Worm (Caenorhabditis elegans) whole organism, L1 larva: ENCODE measurements around the gene srw-103.
A peak's percentile ranks its signal among the peaks of the same experiment; 100 is the strongest.

Source experiments
- C04F5.9 ChIP-seq: sonication (generic microtip); optimal IDR thresholded peaks from 2 replicates; lab custom pipeline; 2016; ENCODE audit warnings: missing genetic modification characterization, missing compliant biosample characterization
- C34B4.2 ChIP-seq: sonication (generic microtip); optimal IDR thresholded peaks from 2 replicates; lab custom pipeline; 2017; ENCODE audit warnings: mild to moderate bottlenecking, missing genetic modification characterization, missing compliant biosample characterization
- F16B12.6 ChIP-seq: fragments of 150-350 bp; optimal IDR thresholded peaks from 2 replicates; lab custom pipeline; 2014; ENCODE audit warnings: missing biosample characterization, missing genetic modification characterization
- blmp-1 ChIP-seq: fragments of 150-350 bp; optimal IDR thresholded peaks from 2 replicates; lab custom pipeline; 2014; ENCODE audit warnings: missing biosample characterization, missing genetic modification characterization
- ceh-63 ChIP-seq: fragments of 200-800 bp; sonication (Bioruptor generic); optimal IDR thresholded peaks from 2 replicates; lab custom pipeline; 2018; ENCODE audit warnings: mild to moderate bottlenecking, missing genetic modification characterization, missing compliant biosample characterization
- ceh-82 ChIP-seq, 3 experiments: fragments of 150-350 bp in 1 of 3; sonication (generic microtip) in 2 of 3; optimal IDR thresholded peaks; 2 replicates each; lab custom pipeline; 2014 to 2017; ENCODE audit warnings: missing biosample characterization in 3 of 3, missing genetic modification characterization in 3 of 3
- ceh-88 ChIP-seq: fragments of 200-800 bp; sonication (Bioruptor generic); IDR thresholded peaks from 2 replicates; pipeline ENCODE4 v1.3.6; 2022; ENCODE audit warnings: missing genetic modification characterization, missing compliant biosample characterization
- ceh-90 ChIP-seq: sonication (generic microtip); optimal IDR thresholded peaks from 2 replicates; lab custom pipeline; 2016; ENCODE audit warnings: missing genetic modification characterization, missing compliant biosample characterization
- ces-1 ChIP-seq: fragments of 150-350 bp; optimal IDR thresholded peaks from 2 replicates; lab custom pipeline; 2014; ENCODE audit warnings: missing biosample characterization, missing genetic modification reagents, missing genetic modification characterization
- dpl-1 ChIP-seq, 3 experiments: fragments of 150-350 bp in 2 of 3; sonication (generic microtip) in 1 of 3; optimal IDR thresholded peaks; 2 replicates each; lab custom pipeline; 2014 to 2017; ENCODE audit warnings: missing biosample characterization in 3 of 3, missing genetic modification characterization in 3 of 3, missing genetic modification reagents in 3 of 3
- dsc-1 ChIP-seq: sonication (generic microtip); optimal IDR thresholded peaks from 2 replicates; lab custom pipeline; 2016; ENCODE audit warnings: mild to moderate bottlenecking, missing genetic modification characterization, missing compliant biosample characterization
- efl-3 ChIP-seq: fragments of 200-800 bp; sonication (Bioruptor generic); optimal IDR thresholded peaks from 2 replicates; lab custom pipeline; 2018; ENCODE audit warnings: mild to moderate bottlenecking, missing genetic modification characterization, missing compliant biosample characterization
- egl-13 ChIP-seq: sonication (generic microtip); optimal IDR thresholded peaks from 2 replicates; lab custom pipeline; 2016; ENCODE audit warnings: missing genotype, missing genetic modification reagents, missing genetic modification characterization, missing compliant biosample characterization
- elt-3 ChIP-seq, 6 experiments: fragments of 150-350 bp in 1 of 6; sonication (generic microtip); optimal IDR thresholded peaks; 2 replicates each; lab custom pipeline; 2017 to 2018; ENCODE audit warnings: missing biosample characterization in 6 of 6, missing genetic modification characterization in 6 of 6, inconsistent platforms in 1 of 6
- ets-5 ChIP-seq: fragments of 200-800 bp; sonication (Bioruptor generic); IDR thresholded peaks from 2 replicates; pipeline ENCODE4 v1.3.6; 2022; ENCODE audit warnings: missing genetic modification characterization, missing compliant biosample characterization
- fkh-10 ChIP-seq: sonication (generic microtip); optimal IDR thresholded peaks from 2 replicates; lab custom pipeline; 2017; ENCODE audit warnings: missing biosample characterization, missing genetic modification reagents, missing genetic modification characterization
- fkh-8 ChIP-seq: sonication (generic microtip); optimal IDR thresholded peaks from 2 replicates; lab custom pipeline; 2016; ENCODE audit warnings: mild to moderate bottlenecking, missing genetic modification characterization, missing compliant biosample characterization
- isw-1 ChIP-seq: fragments of 200-800 bp; sonication (Bioruptor generic); IDR thresholded peaks from 2 replicates; pipeline ENCODE4 v1.3.6; 2022; ENCODE audit warnings: missing genetic modification characterization, missing compliant biosample characterization
- jun-1 ChIP-seq: fragments of 150-350 bp; optimal IDR thresholded peaks from 2 replicates; lab custom pipeline; 2014; ENCODE audit warnings: missing biosample characterization, missing genetic modification reagents, missing genetic modification characterization
- lin-14 ChIP-seq: fragments of 200-800 bp; sonication (Bioruptor generic); optimal IDR thresholded peaks from 2 replicates; lab custom pipeline; 2018; ENCODE audit warnings: mild to moderate bottlenecking, missing genetic modification characterization, moderate library complexity, missing compliant biosample characterization
- lin-39 ChIP-seq: fragments of 150-350 bp; optimal IDR thresholded peaks from 2 replicates; lab custom pipeline; 2014; ENCODE audit warnings: missing biosample characterization, missing genetic modification reagents, missing genetic modification characterization
- lsy-2 ChIP-seq, 2 experiments: fragments of 150-350 bp; optimal IDR thresholded peaks; 2 replicates each; lab custom pipeline; 2014; ENCODE audit warnings: missing biosample characterization in 2 of 2, missing genetic modification characterization in 2 of 2
- mdl-1 ChIP-seq, 2 experiments: fragments of 150-350 bp; optimal IDR thresholded peaks; 2 replicates each; lab custom pipeline; 2014 to 2017; ENCODE audit warnings: missing biosample characterization in 2 of 2, missing genetic modification characterization in 2 of 2, inconsistent platforms in 1 of 2
- nhr-20 ChIP-seq: sonication (generic microtip); optimal IDR thresholded peaks from 2 replicates; lab custom pipeline; 2016; ENCODE audit warnings: mild to moderate bottlenecking, missing genetic modification characterization, missing compliant biosample characterization
- nhr-237 ChIP-seq: fragments of 150-350 bp; optimal IDR thresholded peaks from 2 replicates; lab custom pipeline; 2014; ENCODE audit warnings: missing biosample characterization, missing genetic modification characterization
- nhr-71 ChIP-seq: sonication (generic microtip); optimal IDR thresholded peaks from 2 replicates; lab custom pipeline; 2016; ENCODE audit warnings: mild to moderate bottlenecking, missing genetic modification characterization, moderate library complexity, missing compliant biosample characterization
- nhr-77 ChIP-seq: fragments of 150-350 bp; optimal IDR thresholded peaks from 2 replicates; lab custom pipeline; 2014; ENCODE audit warnings: missing biosample characterization, missing genetic modification characterization
- nhr-84 ChIP-seq: sonication (generic microtip); optimal IDR thresholded peaks from 2 replicates; lab custom pipeline; 2017; ENCODE audit warnings: missing biosample characterization, missing genetic modification characterization
- nhr-85 ChIP-seq: sonication (generic microtip); peaks from one replicate; lab custom pipeline; 2016; ENCODE audit warnings: missing genetic modification characterization, inconsistent platforms, missing compliant biosample characterization
- pag-3 ChIP-seq: sonication (generic microtip); optimal IDR thresholded peaks from 2 replicates; lab custom pipeline; 2017; ENCODE audit warnings: missing genetic modification characterization, mild to moderate bottlenecking, missing compliant biosample characterization, antibody characterized with exemption, borderline replicate concordance; ENCODE audit not compliant: insufficient read depth
- pqm-1 ChIP-seq: sonication (generic microtip); optimal IDR thresholded peaks from 3 replicates; lab custom pipeline; 2017; ENCODE audit warnings: missing biosample characterization, missing genetic modification characterization
- snpc-4 ChIP-seq: fragments of 150-350 bp; optimal IDR thresholded peaks from 2 replicates; lab custom pipeline; 2014; ENCODE audit warnings: missing biosample characterization, missing genetic modification characterization
- snu-23 ChIP-seq: sonication (generic microtip); optimal IDR thresholded peaks from 2 replicates; lab custom pipeline; 2016; ENCODE audit warnings: missing genetic modification characterization, missing compliant biosample characterization
- sptf-1 ChIP-seq: fragments of 150-350 bp; optimal IDR thresholded peaks from 2 replicates; lab custom pipeline; 2014; ENCODE audit warnings: missing biosample characterization, missing genetic modification characterization
- swsn-7 ChIP-seq: sonication (generic microtip); optimal IDR thresholded peaks from 2 replicates; lab custom pipeline; 2016; ENCODE audit warnings: missing genetic modification characterization, missing compliant biosample characterization
- tlp-1 ChIP-seq: fragments of 150-350 bp; optimal IDR thresholded peaks from 2 replicates; lab custom pipeline; 2014; ENCODE audit warnings: missing biosample characterization, missing genetic modification characterization
- unc-130 ChIP-seq: fragments of 150-350 bp; optimal IDR thresholded peaks from 2 replicates; lab custom pipeline; 2017; ENCODE audit warnings: missing biosample characterization, missing genetic modification characterization, inconsistent platforms
- unc-86 ChIP-seq: sonication (generic microtip); optimal IDR thresholded peaks from 2 replicates; lab custom pipeline; 2016; ENCODE audit warnings: missing genetic modification characterization, missing compliant biosample characterization
- zip-4 ChIP-seq: fragments of 200-800 bp; sonication (Bioruptor generic); optimal IDR thresholded peaks from 2 replicates; lab custom pipeline; 2018; ENCODE audit warnings: mild to moderate bottlenecking, missing genetic modification characterization, moderate library complexity, missing compliant biosample characterization
- ztf-4 ChIP-seq: fragments of 150-350 bp; optimal IDR thresholded peaks from 2 replicates; lab custom pipeline; 2014; ENCODE audit warnings: missing biosample characterization, missing genetic modification characterization

srw-103 gene

DNA sequence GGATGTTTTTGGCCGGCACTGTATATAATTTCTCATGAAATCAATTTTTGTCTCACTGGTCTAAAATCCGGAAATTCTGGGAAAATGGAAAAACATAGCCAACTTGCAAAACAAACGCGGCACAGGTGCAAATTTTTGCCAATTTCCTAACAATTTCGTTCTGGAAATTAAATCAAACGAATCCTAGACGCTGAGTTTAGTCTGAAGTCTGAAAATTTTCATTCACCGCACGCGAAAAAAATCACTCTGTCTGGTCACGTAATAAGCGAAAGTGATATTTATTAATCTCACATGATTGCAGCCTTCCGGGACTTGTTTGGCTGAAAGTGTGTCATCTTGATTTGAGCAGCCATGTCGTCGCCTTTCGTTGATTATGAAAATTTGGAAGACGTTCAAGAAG is at the start of gene srw-103:
Gene srw-103 (plus strand): TSS at position 301 of the 400 bp plus-strand sequence.
- TF ChIP-seq dpl-1 (GFP tag; optimal IDR thresholded peaks at IDR 0.05; lab: Kevin White, UChicago) (no peak), nhr-237 (no peak), nhr-20 (no peak), fkh-8 (peak; percentile 7), snpc-4 (tag; lab: Kevin White, UChicago) (no peak), nhr-77 (tag; lab: Kevin White, UChicago) (no peak)

DNA sequence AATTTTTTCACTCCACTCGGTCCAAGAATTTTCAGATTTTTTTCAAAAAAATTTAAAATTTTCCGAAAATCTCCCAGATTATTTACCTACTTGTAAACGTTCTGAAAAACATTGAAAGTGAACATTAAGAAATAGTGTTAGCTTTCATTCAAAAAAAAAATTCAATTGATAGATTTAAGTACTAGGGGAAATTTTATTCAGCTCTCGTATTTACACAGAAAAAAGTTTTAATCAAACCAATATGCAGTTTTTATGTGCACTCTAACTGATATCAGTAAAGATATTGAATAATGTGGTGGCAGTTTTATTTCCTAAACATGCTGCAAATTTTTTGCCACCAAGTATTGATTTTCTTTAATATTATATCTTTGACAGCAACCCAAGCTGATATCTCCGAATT is 48.8 kb upstream of the srw-103 start, which contains the start of gene irld-42:
Gene irld-42 (plus strand): TSS at position 301 of the 400 bp plus-strand sequence.
- TF ChIP-seq nhr-84 (tag; lab: Kevin White, UChicago) (no peak), ets-5 (GFP tag; lab: Robert Waterston, UW) (no peak), C04F5.9 (tag; lab: Kevin White, UChicago) (no peak), isw-1 (GFP tag; lab: Robert Waterston, UW) (no peak), pqm-1 (tag; lab: Kevin White, UChicago) (no peak)

DNA sequence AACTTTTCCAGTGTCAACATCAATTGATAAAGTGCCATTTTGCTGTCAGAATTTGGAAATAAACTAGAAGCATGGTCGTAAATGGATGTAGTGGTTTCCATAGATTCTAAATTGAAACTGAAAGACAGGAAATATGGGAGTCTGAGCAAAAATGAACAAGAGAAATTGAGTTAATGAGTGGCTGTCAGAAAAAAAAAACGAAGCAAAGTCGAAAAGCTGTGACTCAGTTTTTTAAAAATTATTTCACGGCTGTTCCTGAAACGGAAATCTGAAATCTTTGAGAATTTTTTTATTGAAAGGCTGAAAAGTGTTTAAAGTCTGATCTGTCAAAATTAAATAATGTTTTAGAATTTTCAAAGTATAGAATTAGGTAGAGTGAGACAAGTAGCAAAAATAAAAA is 38.8 kb upstream of the srw-103 start, which contains the start of gene srw-98:
Gene srw-98 (minus strand): TSS at position 101 of the 400 bp plus-strand sequence.
- TF ChIP-seq ces-1 (GFP tag; lab: Kevin White, UChicago) = no peak
- no peak for TF ChIP-seq egl-13 (tag; lab: Kevin White, UChicago)
- TF ChIP-seq F16B12.6 = no peak
- TF ChIP-seq nhr-20 = no peak
- no peak for TF ChIP-seq snu-23
- no peak for TF ChIP-seq mdl-1 (tag; optimal IDR thresholded peaks at IDR 0.05; lab: Kevin White, UChicago)
- no peak for TF ChIP-seq pag-3 (tag; lab: Kevin White, UChicago)
- no peak for TF ChIP-seq ztf-4 (tag; lab: Kevin White, UChicago)
- TF ChIP-seq C34B4.2 = no peak
- TF ChIP-seq snpc-4 (tag; lab: Kevin White, UChicago) = no peak
- no peak for TF ChIP-seq unc-130 (tag; lab: Kevin White, UChicago)
- TF ChIP-seq blmp-1 = no peak
- no peak for TF ChIP-seq ceh-90 (tag; lab: Kevin White, UChicago)

DNA sequence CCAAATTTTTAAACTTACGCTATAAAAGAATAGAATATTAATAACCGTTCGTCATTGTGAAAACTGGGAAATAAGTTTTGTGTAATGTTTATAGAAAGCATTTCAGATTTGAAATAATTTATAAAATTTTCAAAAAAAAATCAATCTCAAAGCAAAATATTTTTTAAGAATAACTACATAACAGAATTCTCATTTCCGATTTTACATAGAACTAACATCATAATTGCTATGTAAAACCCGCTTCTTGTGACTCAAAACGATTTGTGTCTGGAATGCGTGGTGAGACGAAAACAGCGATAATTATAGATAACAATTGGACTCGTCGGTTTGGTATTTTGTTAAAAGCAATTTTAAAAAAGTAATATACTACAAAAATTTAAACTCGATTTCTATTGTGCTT is 36.2 kb upstream of the srw-103 start, which contains the start of gene srw-91:
Gene srw-91 (minus strand): TSS at position 101 of the 400 bp plus-strand sequence.
- TF ChIP-seq lin-14 (GFP tag; lab: Kevin White, UChicago) = no peak
- TF ChIP-seq zip-4 (GFP tag; lab: Kevin White, UChicago) = no peak
- TF ChIP-seq sptf-1 (tag; lab: Kevin White, UChicago) = no peak
- no peak for TF ChIP-seq mdl-1 (tag; optimal IDR thresholded peaks at IDR 0.05; lab: Kevin White, UChicago)
- TF ChIP-seq lsy-2 (tag; optimal IDR thresholded peaks at IDR 0.05; lab: Kevin White, UChicago) = no peak
- no peak for TF ChIP-seq unc-130 (tag; lab: Kevin White, UChicago)
- TF ChIP-seq nhr-71 (tag; lab: Kevin White, UChicago) = no peak
- no peak for TF ChIP-seq dpl-1 (GFP tag; optimal IDR thresholded peaks at IDR 0.05; lab: Kevin White, UChicago)

DNA sequence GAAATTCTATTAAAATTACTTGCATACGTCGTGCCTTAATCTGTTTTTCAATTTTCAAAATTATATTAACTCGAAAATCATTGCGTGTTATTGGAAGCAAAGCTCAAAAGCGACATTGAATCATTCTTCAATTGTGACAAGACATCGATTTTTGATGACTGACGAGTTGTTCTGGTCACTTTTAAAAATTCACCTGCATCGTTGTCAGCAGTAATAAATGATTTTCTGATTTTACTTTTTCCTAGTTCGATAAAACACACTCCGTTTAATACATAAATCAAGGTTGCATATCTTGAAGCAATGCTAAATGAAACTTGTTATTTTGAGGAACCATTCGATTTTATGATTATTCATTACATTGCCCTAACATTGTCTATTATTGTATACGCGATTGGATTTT is 34.7 kb upstream of the srw-103 start, which contains the start of gene srh-3:
Gene srh-3 (plus strand): TSS at position 301 of the 400 bp plus-strand sequence.
- TF ChIP-seq fkh-10 (GFP tag; lab: Kevin White, UChicago) (no peak), unc-86 (no peak), jun-1 (no peak), ceh-63 (GFP tag; lab: Kevin White, UChicago) (no peak), swsn-7 (tag; lab: Kevin White, UChicago) (no peak)

DNA sequence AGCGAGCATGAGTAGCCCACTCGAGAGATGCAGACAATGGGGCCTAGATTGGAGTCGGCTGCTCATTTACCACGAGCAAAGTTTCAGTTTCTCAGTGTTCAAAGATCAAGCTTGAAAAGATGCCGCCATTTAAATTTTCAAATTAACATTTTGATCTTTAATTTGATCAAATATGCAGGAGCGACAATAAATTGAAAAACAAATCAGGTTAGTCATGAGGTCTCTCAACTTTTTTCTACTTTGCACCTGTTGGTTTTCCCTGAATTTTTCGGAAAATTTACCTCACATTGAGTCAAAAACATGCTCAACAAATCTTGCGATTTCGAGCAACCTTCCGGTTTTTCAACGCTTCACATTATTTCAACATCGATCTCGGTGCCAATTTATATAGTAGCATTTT is 31.7 kb upstream of the srw-103 start, which contains the start of gene srh-5:
Gene srh-5 (plus strand): TSS at position 301 of the 400 bp plus-strand sequence.
- TF ChIP-seq ztf-4 (tag; lab: Kevin White, UChicago) (no peak), efl-3 (GFP tag; lab: Kevin White, UChicago) (no peak), nhr-71 (tag; lab: Kevin White, UChicago) (no peak), elt-3 (tag; optimal IDR thresholded peaks at IDR 0.05; lab: Kevin White, UChicago) (no peak), ceh-90 (tag; lab: Kevin White, UChicago) (no peak), pag-3 (tag; lab: Kevin White, UChicago) (no peak), dsc-1 (tag; lab: Kevin White, UChicago) (no peak), zip-4 (GFP tag; lab: Kevin White, UChicago) (no peak), egl-13 (tag; lab: Kevin White, UChicago) (no peak), tlp-1 (no peak), lin-39 (tag; lab: Kevin White, UChicago) (no peak), ceh-82 (tag; optimal IDR thresholded peaks at IDR 0.05; lab: Kevin White, UChicago) (no peak), ceh-88 (GFP tag; lab: Robert Waterston, UW) (no peak), nhr-85 (tag; lab: Kevin White, UChicago) (no peak)
- TF ChIP-seq, all 84 proteins: peak for 0
